Fruit fly (Drosophila melanogaster) whole organism, prepupa: ENCODE measurements around the gene RpS14a.

Experiments
- fd85E ChIP-seq: fragments of 200-800 bp; sonication (Bioruptor generic); optimal IDR thresholded peaks from 3 replicates; lab custom pipeline; 2016; ENCODE audit warnings: missing biosample characterization, missing genetic modification characterization
- lz ChIP-seq: fragments of 200-800 bp; sonication (Bioruptor generic); optimal IDR thresholded peaks from 3 replicates; lab custom pipeline; 2016; ENCODE audit warnings: missing biosample characterization, missing genetic modification characterization

- no peak for TF ChIP-seq fd85E (GFP tag; lab: Kevin White, UChicago)
- no peak for TF ChIP-seq lz (GFP tag; lab: Kevin White, UChicago)
Measured at dm6 chrX:7969188-7969829, 35.8 kb downstream of the RpS14a start.
